Worm (Caenorhabditis elegans) whole organism, L4/young adult: Measurements from ENCODE around the gene F19C6.3.

Experiments
- W03F9.2 ChIP-seq: fragments of 150-350 bp; optimal IDR thresholded peaks from 2 replicates; lab custom pipeline; 2014; ENCODE audit warnings: missing biosample characterization, missing genetic modification characterization
- him-1 ChIP-seq: sonication (generic microtip); optimal IDR thresholded peaks from 2 replicates; lab custom pipeline; 2016; ENCODE audit warnings: missing genotype, missing genetic modification reagents, missing genetic modification characterization, missing compliant biosample characterization

- TF ChIP-seq him-1: no peak
- TF ChIP-seq W03F9.2 (tag; lab: Kevin White, UChicago): no peak
Observed at ce11 chrX:10047325-10047724, 38.8 kb upstream of the F19C6.3 start, which contains the start of gene ZC374.2.
